Worm (Caenorhabditis elegans): ENCODE measurements around the gene ubxn-6.

Gene ubxn-6

ce11 chrIV:4776001-4776400, 33.3 kb downstream of the ubxn-6 start, which contains the start of gene R11E3.19:
Gene R11E3.19 (minus strand): TSS chrIV:4776101.
- TF ChIP-seq pes-1 (GFP tag; IDR thresholded peaks at IDR 0.05): no peak
- TF ChIP-seq B0310.2 (tag; optimal IDR thresholded peaks at IDR 0.05): no peak
- no peak for TF ChIP-seq hmg-4 (GFP tag; optimal IDR thresholded peaks at IDR 0.05)
- no peak for TF ChIP-seq ceh-13 (GFP tag; optimal IDR thresholded peaks at IDR 0.05)
- no peak for TF ChIP-seq hnd-1 (tag; optimal IDR thresholded peaks at IDR 0.05)
- no peak for TF ChIP-seq aly-1 (tag; optimal IDR thresholded peaks at IDR 0.05)
- TF ChIP-seq flt-1 (GFP tag; IDR thresholded peaks at IDR 0.05): no peak
- TF ChIP-seq hmbx-1 (tag; optimal IDR thresholded peaks at IDR 0.05): no peak
- no peak for TF ChIP-seq tra-4 (tag; optimal IDR thresholded peaks at IDR 0.05)
- TF ChIP-seq sea-1 (GFP tag; conservative IDR thresholded peaks at IDR 0.05): no peak
- no peak for TF ChIP-seq ets-7 (tag; optimal IDR thresholded peaks at IDR 0.05)
- no peak for TF ChIP-seq F13C5.2 (tag; optimal IDR thresholded peaks at IDR 0.05)
- TF ChIP-seq tbx-11 (GFP tag; IDR thresholded peaks at IDR 0.05): no peak
- no peak for TF ChIP-seq ama-1 (optimal IDR thresholded peaks at IDR 0.05)
- TF ChIP-seq scrt-1 (GFP tag; IDR thresholded peaks at IDR 0.05): no peak
- TF ChIP-seq tbx-37 (GFP tag; conservative IDR thresholded peaks at IDR 0.05): no peak
- no peak for TF ChIP-seq ceh-36 (tag; optimal IDR thresholded peaks at IDR 0.05)

DNA sequence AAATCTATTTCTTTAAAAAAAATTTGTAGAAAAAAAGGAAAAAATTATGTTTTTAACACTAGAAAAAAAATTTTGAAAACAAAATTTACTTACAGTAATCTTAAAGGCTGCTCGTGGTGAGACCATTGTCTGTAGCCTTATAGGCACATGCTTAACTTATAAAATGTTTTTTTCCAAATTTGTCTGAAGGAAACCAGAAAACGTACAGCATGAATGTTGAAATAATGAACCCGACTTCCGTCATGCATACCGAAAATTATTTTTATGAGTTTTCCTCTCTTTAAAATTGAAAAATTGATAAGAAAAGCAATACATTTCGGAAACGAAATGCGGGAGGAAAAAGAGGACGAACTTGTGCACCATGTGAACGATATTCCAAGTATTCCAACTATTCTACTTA, 37.5 kb downstream of the ubxn-6 start, which contains the start of gene R11E3.2:
TSS of gene R11E3.2 (plus strand) at position 301 of the 400 bp plus-strand sequence.
- TF ChIP-seq ceh-13 (GFP tag; optimal IDR thresholded peaks at IDR 0.05): no peak
- TF ChIP-seq aly-1 (tag; optimal IDR thresholded peaks at IDR 0.05): no peak
- no peak for TF ChIP-seq hmbx-1 (tag; optimal IDR thresholded peaks at IDR 0.05)
- no peak for TF ChIP-seq ama-1 (optimal IDR thresholded peaks at IDR 0.05)
- no peak for TF ChIP-seq F13C5.2 (tag; optimal IDR thresholded peaks at IDR 0.05)
- TF ChIP-seq tbx-37 (GFP tag; conservative IDR thresholded peaks at IDR 0.05): no peak
- TF ChIP-seq tra-4 (tag; optimal IDR thresholded peaks at IDR 0.05): no peak
- no peak for TF ChIP-seq B0310.2 (tag; optimal IDR thresholded peaks at IDR 0.05)
- TF ChIP-seq sea-1 (GFP tag; conservative IDR thresholded peaks at IDR 0.05): no peak
- TF ChIP-seq hnd-1 (tag; optimal IDR thresholded peaks at IDR 0.05): no peak
- TF ChIP-seq flt-1 (GFP tag; IDR thresholded peaks at IDR 0.05): no peak
- TF ChIP-seq pes-1 (GFP tag; IDR thresholded peaks at IDR 0.05): no peak
- TF ChIP-seq scrt-1 (GFP tag; IDR thresholded peaks at IDR 0.05): no peak
- no peak for TF ChIP-seq ets-7 (tag; optimal IDR thresholded peaks at IDR 0.05)
- no peak for TF ChIP-seq tbx-11 (GFP tag; IDR thresholded peaks at IDR 0.05)
- TF ChIP-seq hmg-4 (GFP tag; optimal IDR thresholded peaks at IDR 0.05): no peak

ce11 chrIV:4764422-4764821, 44.9 kb downstream of the ubxn-6 start, which contains the start of gene npp-26:
Gene npp-26 (plus strand): TSS chrIV:4764722.
- TF ChIP-seq pes-1 (GFP tag; IDR thresholded peaks at IDR 0.05): no peak
- TF ChIP-seq B0310.2 (tag; optimal IDR thresholded peaks at IDR 0.05): no peak
- no peak for TF ChIP-seq aly-1 (tag; optimal IDR thresholded peaks at IDR 0.05)
- no peak for TF ChIP-seq tbx-37 (GFP tag; conservative IDR thresholded peaks at IDR 0.05)

DNA sequence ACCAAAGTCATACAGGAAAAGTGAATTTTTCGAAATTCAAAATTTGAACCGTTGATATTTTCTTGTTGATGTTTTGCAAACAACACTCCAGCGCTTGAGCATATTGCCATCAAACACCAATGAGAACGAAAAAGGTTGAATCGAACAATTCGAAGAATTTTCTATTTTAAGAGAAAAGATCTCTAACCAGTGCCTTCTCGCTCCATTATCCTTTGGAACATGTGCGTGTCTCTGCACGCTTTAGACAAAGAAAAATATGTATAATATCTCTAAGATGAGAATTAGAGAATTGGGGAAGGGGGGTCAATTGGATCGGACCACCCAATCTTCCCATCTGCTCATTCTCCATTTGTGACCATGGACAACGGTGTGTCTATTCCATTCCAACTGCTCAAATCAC, 45.5 kb downstream of the ubxn-6 start, which contains the start of gene Y17G9B.2:
TSS of gene Y17G9B.2 (plus strand) at position 301 of the 400 bp plus-strand sequence.
- no peak for TF ChIP-seq scrt-1 (GFP tag; IDR thresholded peaks at IDR 0.05)
- no peak for TF ChIP-seq hmbx-1 (tag; optimal IDR thresholded peaks at IDR 0.05)
- no peak for TF ChIP-seq tra-4 (tag; optimal IDR thresholded peaks at IDR 0.05)
- TF ChIP-seq ama-1 (optimal IDR thresholded peaks at IDR 0.05): no peak

DNA sequence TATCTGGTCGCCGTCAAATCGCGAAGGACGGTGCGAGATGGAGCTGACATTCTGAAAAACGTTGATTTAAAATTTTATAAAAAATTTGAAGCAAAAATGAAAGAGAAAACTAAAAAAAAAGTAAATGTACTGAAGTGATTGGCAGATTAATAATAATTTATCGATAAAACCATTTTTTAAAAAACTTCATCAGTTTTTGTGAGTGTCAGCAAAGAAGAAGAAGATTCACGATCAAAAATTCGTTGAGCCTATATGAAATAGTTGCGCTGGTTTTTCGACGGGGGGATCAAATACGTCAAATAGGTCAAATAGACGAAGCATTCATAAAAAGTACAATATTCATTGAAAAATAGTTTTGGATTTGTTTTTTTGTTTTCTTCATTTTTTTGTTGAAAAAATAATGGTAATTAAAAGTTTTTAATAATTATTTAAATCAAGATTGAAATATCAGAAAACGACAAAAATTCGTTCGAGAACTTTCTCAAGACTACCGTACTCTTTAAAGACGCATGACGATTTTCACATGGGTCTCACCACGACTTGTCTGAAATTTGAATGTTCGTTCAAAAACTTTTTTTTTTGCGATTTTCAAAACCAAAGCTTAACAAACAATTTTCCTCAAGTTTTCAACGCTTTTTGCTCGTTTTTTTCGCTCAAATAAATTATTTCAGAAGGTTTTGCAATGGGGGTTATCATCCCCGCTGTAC, 48.8 kb downstream of the ubxn-6 start, which contains the start of the genes memi-1 and cyp-31A3:
TSS of gene memi-1 (minus strand) at position 51 of the 707 bp plus-strand sequence.
TSS of gene cyp-31A3 (plus strand) at position 672 of the 707 bp plus-strand sequence.
- no peak for TF ChIP-seq F13C5.2 (tag; optimal IDR thresholded peaks at IDR 0.05)
- no peak for TF ChIP-seq hnd-1 (tag; optimal IDR thresholded peaks at IDR 0.05)
- TF ChIP-seq ama-1 (optimal IDR thresholded peaks at IDR 0.05): no peak

DNA sequence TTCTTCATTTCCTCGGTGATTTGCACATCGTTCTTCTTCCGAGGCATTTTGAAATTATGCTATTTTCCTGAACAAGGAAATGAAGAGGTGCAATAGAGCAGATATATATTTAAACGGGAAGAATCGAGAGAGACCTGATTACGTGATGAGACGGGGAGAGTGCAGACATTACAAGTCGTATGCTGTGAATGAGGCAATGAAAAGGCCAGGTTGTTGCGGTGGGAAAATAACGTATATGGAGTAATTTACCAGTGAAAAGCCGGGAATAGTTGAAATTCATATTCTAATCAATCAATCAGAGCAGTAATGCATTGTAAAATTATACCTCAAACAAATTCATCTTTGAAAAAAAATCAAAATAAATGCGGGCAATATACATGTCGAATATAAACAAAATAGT, 50.6 kb downstream of the ubxn-6 start, which contains the start of gene Y17G9B.8:
TSS of gene Y17G9B.8 (minus strand) at position 182 of the 400 bp plus-strand sequence.
- no peak for TF ChIP-seq F13C5.2 (tag; optimal IDR thresholded peaks at IDR 0.05)
- TF ChIP-seq tbx-11 (GFP tag; IDR thresholded peaks at IDR 0.05): no peak
- TF ChIP-seq ama-1 (optimal IDR thresholded peaks at IDR 0.05): no peak
- TF ChIP-seq pes-1 (GFP tag; IDR thresholded peaks at IDR 0.05): no peak
